Worm (Caenorhabditis elegans) whole organism, young adult: ENCODE data around the gene E04F6.15.

Experiments used
- D2030.7 ChIP-seq: fragments of 200-800 bp; sonication (Bioruptor generic); IDR thresholded peaks from 2 replicates; pipeline ENCODE4 v1.3.6; 2022; ENCODE audit warnings: missing genetic modification reagents, missing genetic modification characterization, missing compliant biosample characterization
- F39B2.1 ChIP-seq: fragments of 200-800 bp; sonication (Bioruptor generic); IDR thresholded peaks from 2 replicates; pipeline ENCODE4 v1.3.6; 2022; ENCODE audit warnings: missing genetic modification reagents, missing genetic modification characterization, missing compliant biosample characterization
- F49E8.2 ChIP-seq: sonication (generic microtip); optimal IDR thresholded peaks from 3 replicates; lab custom pipeline; 2017; ENCODE audit warnings: missing genetic modification characterization, mild to moderate bottlenecking, missing compliant biosample characterization, antibody characterized with exemption, moderate library complexity; ENCODE audit not compliant: insufficient read depth
- F55B11.4 ChIP-seq: sonication (generic microtip); optimal IDR thresholded peaks from 2 replicates; lab custom pipeline; 2016; ENCODE audit warnings: missing compliant biosample characterization, missing genetic modification characterization, borderline replicate concordance; ENCODE audit not compliant: insufficient read depth
- F57C9.4 ChIP-seq: sonication (generic microtip); optimal IDR thresholded peaks from 2 replicates; lab custom pipeline; 2017; ENCODE audit warnings: mild to moderate bottlenecking, missing genetic modification characterization, missing compliant biosample characterization
- K11D2.4 ChIP-seq: fragments of 200-800 bp; sonication (Bioruptor generic); IDR thresholded peaks from 2 replicates; pipeline ENCODE4 v1.3.6; 2022; ENCODE audit warnings: missing genetic modification reagents, missing genetic modification characterization, missing compliant biosample characterization
- Y56A3A.18 ChIP-seq: fragments of 200-800 bp; sonication (Bioruptor generic); IDR thresholded peaks from 2 replicates; pipeline ENCODE4 v1.3.6; 2022; ENCODE audit warnings: missing genetic modification reagents, missing genetic modification characterization, missing compliant biosample characterization
- Y67H2A.10 ChIP-seq: fragments of 200-800 bp; sonication (Bioruptor generic); conservative IDR thresholded peaks from 2 replicates; pipeline ENCODE4 v1.3.6; 2022; ENCODE audit warnings: missing genetic modification reagents, missing genetic modification characterization, missing compliant biosample characterization
- Y95B8A.8 ChIP-seq: fragments of 200-800 bp; sonication (Bioruptor generic); IDR thresholded peaks from 2 replicates; pipeline ENCODE4 v1.3.6; 2022; ENCODE audit warnings: missing genetic modification reagents, missing genetic modification characterization, missing compliant biosample characterization
- aptf-2 ChIP-seq: fragments of 200-800 bp; sonication (Bioruptor generic); conservative IDR thresholded peaks from 2 replicates; pipeline ENCODE4 v1.3.6; 2022; ENCODE audit warnings: missing genetic modification reagents, missing genetic modification characterization, missing compliant biosample characterization
- aptf-3 ChIP-seq: fragments of 200-800 bp; sonication (Bioruptor generic); IDR thresholded peaks from 2 replicates; pipeline ENCODE4 v1.3.6; 2022; ENCODE audit warnings: missing genetic modification characterization, missing compliant biosample characterization
- athp-1 ChIP-seq: sonication (generic microtip); optimal IDR thresholded peaks from 2 replicates; lab custom pipeline; 2017; ENCODE audit warnings: mild to moderate bottlenecking, missing genetic modification characterization, missing compliant biosample characterization
- attf-5 ChIP-seq: fragments of 200-800 bp; sonication (Bioruptor generic); optimal IDR thresholded peaks from 2 replicates; lab custom pipeline; 2018; ENCODE audit warnings: mild to moderate bottlenecking, missing genetic modification characterization, missing compliant biosample characterization
- ccch-3 ChIP-seq: fragments of 200-800 bp; sonication (Bioruptor generic); optimal IDR thresholded peaks from 2 replicates; lab custom pipeline; 2018; ENCODE audit warnings: mild to moderate bottlenecking, missing genetic modification characterization, missing compliant biosample characterization
- cebp-2 ChIP-seq: fragments of 200-800 bp; sonication (Bioruptor generic); IDR thresholded peaks from 2 replicates; pipeline ENCODE4 v1.3.6; 2022; ENCODE audit warnings: missing genetic modification characterization, missing compliant biosample characterization
- ceh-27 ChIP-seq: fragments of 200-800 bp; sonication (Bioruptor generic); optimal IDR thresholded peaks from 2 replicates; lab custom pipeline; 2018; ENCODE audit warnings: mild to moderate bottlenecking, missing genetic modification characterization, moderate library complexity, missing compliant biosample characterization
- chd-7 ChIP-seq: sonication (generic microtip); optimal IDR thresholded peaks from 2 replicates; lab custom pipeline; 2016; ENCODE audit warnings: mild to moderate bottlenecking, missing genetic modification characterization, moderate library complexity, missing compliant biosample characterization
- dox-1 ChIP-seq: fragments of 200-800 bp; sonication (Bioruptor generic); IDR thresholded peaks from 2 replicates; pipeline ENCODE4 v1.3.6; 2022; ENCODE audit warnings: missing genetic modification reagents, missing genetic modification characterization, missing compliant biosample characterization
- dpff-1 ChIP-seq: sonication (generic microtip); optimal IDR thresholded peaks from 2 replicates; lab custom pipeline; 2017; ENCODE audit warnings: mild to moderate bottlenecking, missing genetic modification characterization, missing compliant biosample characterization
- dpl-1 ChIP-seq: fragments of 150-350 bp; optimal IDR thresholded peaks from 2 replicates; lab custom pipeline; 2014; ENCODE audit warnings: missing biosample characterization, missing genetic modification reagents, missing genetic modification characterization
- efl-1 ChIP-seq: fragments of 150-350 bp; optimal IDR thresholded peaks from 2 replicates; lab custom pipeline; 2014; ENCODE audit warnings: missing biosample characterization, missing genetic modification reagents, missing genetic modification characterization
- gei-17 ChIP-seq: fragments of 200-800 bp; sonication (Bioruptor generic); optimal IDR thresholded peaks from 2 replicates; lab custom pipeline; 2018; ENCODE audit warnings: mild to moderate bottlenecking, missing genetic modification characterization, missing compliant biosample characterization
- hlh-12 ChIP-seq: sonication (generic microtip); optimal IDR thresholded peaks from 2 replicates; lab custom pipeline; 2016; ENCODE audit warnings: missing genetic modification characterization, missing compliant biosample characterization
- hlh-26 ChIP-seq: fragments of 200-800 bp; sonication (Bioruptor generic); conservative IDR thresholded peaks from 2 replicates; pipeline ENCODE4 v1.3.6; 2022; ENCODE audit warnings: missing genetic modification reagents, missing genetic modification characterization, missing compliant biosample characterization
- hmg-20 ChIP-seq: fragments of 200-800 bp; sonication (Bioruptor generic); IDR thresholded peaks from 2 replicates; pipeline ENCODE4 v1.3.6; 2022; ENCODE audit warnings: missing genetic modification reagents, missing genetic modification characterization, missing compliant biosample characterization
- hrde-1 ChIP-seq: sonication (generic microtip); optimal IDR thresholded peaks from 2 replicates; lab custom pipeline; 2016; ENCODE audit warnings: missing genetic modification characterization, mild to moderate bottlenecking, missing compliant biosample characterization, moderate library complexity, missing genotype, missing genetic modification reagents, borderline replicate concordance
- hsf-1 ChIP-seq: fragments of 200-800 bp; sonication (Bioruptor generic); IDR thresholded peaks from 2 replicates; pipeline ENCODE4 v1.3.6; 2022; ENCODE audit warnings: missing genetic modification reagents, missing genetic modification characterization, missing compliant biosample characterization
- lin-26 ChIP-seq: fragments of 200-800 bp; sonication (Bioruptor generic); IDR thresholded peaks from 2 replicates; pipeline ENCODE4 v1.3.6; 2022; ENCODE audit warnings: missing genetic modification reagents, missing genetic modification characterization, missing compliant biosample characterization
- lin-40 ChIP-seq: sonication (generic microtip); optimal IDR thresholded peaks from 2 replicates; lab custom pipeline; 2016; ENCODE audit warnings: missing genetic modification characterization, mild to moderate bottlenecking, missing compliant biosample characterization, missing genotype, missing genetic modification reagents
- lin-54 ChIP-seq: fragments of 200-800 bp; sonication (Bioruptor generic); optimal IDR thresholded peaks from 2 replicates; lab custom pipeline; 2018; ENCODE audit warnings: mild to moderate bottlenecking, missing genetic modification characterization, missing compliant biosample characterization
- lsy-27 ChIP-seq: sonication (generic microtip); optimal IDR thresholded peaks from 2 replicates; lab custom pipeline; 2017; ENCODE audit warnings: missing genetic modification characterization, mild to moderate bottlenecking, missing compliant biosample characterization, antibody characterized with exemption, missing genotype, borderline replicate concordance; ENCODE audit not compliant: insufficient read depth
- madf-10 ChIP-seq: sonication (generic microtip); optimal IDR thresholded peaks from 2 replicates; lab custom pipeline; 2016; ENCODE audit warnings: mild to moderate bottlenecking, missing genetic modification characterization, missing compliant biosample characterization
- madf-3 ChIP-seq: fragments of 200-800 bp; sonication (Bioruptor generic); IDR thresholded peaks from 2 replicates; pipeline ENCODE4 v1.3.6; 2022; ENCODE audit warnings: missing genetic modification reagents, missing genetic modification characterization, missing compliant biosample characterization
- madf-8 ChIP-seq: fragments of 200-800 bp; sonication (Bioruptor generic); conservative IDR thresholded peaks from 2 replicates; pipeline ENCODE4 v1.3.6; 2022; ENCODE audit warnings: missing genetic modification reagents, missing genetic modification characterization, missing compliant biosample characterization
- mes-4 ChIP-seq: sonication (generic microtip); optimal IDR thresholded peaks from 2 replicates; lab custom pipeline; 2016; ENCODE audit warnings: missing genotype, missing genetic modification characterization, missing compliant biosample characterization
- mxl-1 ChIP-seq: sonication (generic microtip); optimal IDR thresholded peaks from 2 replicates; lab custom pipeline; 2016; ENCODE audit warnings: missing genetic modification characterization, missing compliant biosample characterization
- nfya-2 ChIP-seq: fragments of 200-800 bp; sonication (Bioruptor generic); IDR thresholded peaks from 2 replicates; pipeline ENCODE4 v1.3.6; 2022; ENCODE audit warnings: missing genetic modification reagents, missing genetic modification characterization, missing compliant biosample characterization
- nhr-179 ChIP-seq: sonication (generic microtip); optimal IDR thresholded peaks from 2 replicates; lab custom pipeline; 2016; ENCODE audit warnings: mild to moderate bottlenecking, missing genetic modification characterization, missing compliant biosample characterization
- pbrm-1 ChIP-seq: fragments of 200-800 bp; sonication (Bioruptor generic); IDR thresholded peaks from 2 replicates; pipeline ENCODE4 v1.3.6; 2022; ENCODE audit warnings: missing genetic modification reagents, missing genetic modification characterization, missing compliant biosample characterization
- sdz-38 ChIP-seq: sonication (generic microtip); optimal IDR thresholded peaks from 2 replicates; lab custom pipeline; 2016; ENCODE audit warnings: missing genotype, missing genetic modification characterization, missing compliant biosample characterization
- sptf-2 ChIP-seq: fragments of 200-800 bp; sonication (Bioruptor generic); optimal IDR thresholded peaks from 2 replicates; lab custom pipeline; 2018; ENCODE audit warnings: mild to moderate bottlenecking, missing genetic modification characterization, missing compliant biosample characterization
- unc-130 ChIP-seq: sonication (generic microtip); optimal IDR thresholded peaks from 2 replicates; lab custom pipeline; 2016; ENCODE audit warnings: missing genetic modification reagents, missing genetic modification characterization, missing compliant biosample characterization
- unc-62 ChIP-seq: fragments of 150-350 bp; optimal IDR thresholded peaks from 2 replicates; lab custom pipeline; 2014; ENCODE audit warnings: missing biosample characterization, missing genetic modification reagents, missing genetic modification characterization
- xnd-1 ChIP-seq: sonication (generic microtip); optimal IDR thresholded peaks from 2 replicates; lab custom pipeline; 2016; ENCODE audit warnings: missing genotype, missing genetic modification reagents, missing genetic modification characterization, missing compliant biosample characterization
- zim-3 ChIP-seq: sonication (generic microtip); optimal IDR thresholded peaks from 2 replicates; lab custom pipeline; 2017; ENCODE audit warnings: mild to moderate bottlenecking, missing genetic modification characterization, moderate library complexity, missing compliant biosample characterization
- ztf-26 ChIP-seq: sonication (generic microtip); optimal IDR thresholded peaks from 2 replicates; lab custom pipeline; 2017; ENCODE audit warnings: missing genetic modification characterization, missing compliant biosample characterization
- ztf-28 ChIP-seq: fragments of 200-800 bp; sonication (Bioruptor generic); IDR thresholded peaks from 2 replicates; pipeline ENCODE4 v1.3.6; 2022; ENCODE audit warnings: missing genetic modification reagents, missing genetic modification characterization, missing compliant biosample characterization

Gene E04F6.15

DNA sequence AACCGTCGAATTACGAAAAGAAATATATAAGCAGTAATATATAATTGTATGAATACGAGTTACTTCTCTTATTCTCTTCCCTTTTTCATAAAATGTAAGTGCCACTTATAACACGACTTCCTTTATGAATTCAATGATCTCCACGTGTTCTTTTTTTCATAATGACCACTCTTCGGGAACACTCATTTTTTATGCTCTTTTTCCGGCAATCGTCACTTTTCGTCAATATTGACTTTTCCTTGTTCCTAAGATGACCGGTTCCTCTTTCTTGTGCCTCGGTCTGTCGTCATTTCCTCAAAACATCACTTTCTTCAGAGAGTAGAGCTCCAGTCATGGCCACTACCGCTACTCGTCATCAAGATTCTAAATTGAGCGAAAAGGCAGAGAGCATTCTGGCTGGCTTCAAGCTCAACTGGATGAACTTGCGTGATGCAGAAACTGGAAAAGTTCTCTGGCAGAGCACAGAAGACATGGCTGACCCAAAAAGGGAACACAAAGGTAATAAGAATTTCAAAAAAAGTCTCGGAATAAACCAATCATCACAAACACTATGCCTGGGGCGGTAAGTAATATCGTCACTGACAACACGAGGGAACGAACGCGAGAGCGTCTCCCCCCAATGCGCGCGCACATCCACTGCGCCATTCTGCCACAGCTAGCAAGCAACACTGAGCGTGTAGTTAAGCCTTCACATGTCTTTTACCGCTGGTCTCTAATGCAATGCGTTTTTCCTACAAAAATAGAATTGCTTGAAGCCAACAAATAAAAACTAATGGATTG lies 26.4 kb downstream of the E04F6.15 start, which contains the start of gene pdl-1:
pdl-1 (plus strand) TSS at position 309 of the 780 bp plus-strand sequence.
- TF ChIP-seq dox-1 (GFP tag; lab: Robert Waterston, UW) (peak; percentile 92), nhr-179 (peak; percentile 77), athp-1 (tag; lab: Kevin White, UChicago) (peak; percentile 84), hlh-12 (tag; lab: Kevin White, UChicago) (peak; percentile 84), unc-130 (GFP tag; lab: Kevin White, UChicago) (peak; percentile 64), dpff-1 (tag; lab: Kevin White, UChicago) (peak; percentile 13), madf-3 (peak; percentile 53; the same call in 1 of the 2 replicates), F55B11.4 (no peak), F57C9.4 (peak; percentile 65), gei-17 (GFP tag; lab: Kevin White, UChicago) (peak; percentile 39), Y67H2A.10 (GFP tag; lab: Robert Waterston, UW) (no peak), K11D2.4 (GFP tag; lab: Robert Waterston, UW) (peak; percentile 71; the same call in 1 of the 2 replicates), Y95B8A.8 (peak; percentile 62; the same call in 1 of the 2 replicates), F49E8.2 (no peak), hrde-1 (tag; lab: Kevin White, UChicago) (peak; percentile 83), ceh-27 (GFP tag; lab: Kevin White, UChicago) (peak; percentile 83), cebp-2 (GFP tag; lab: Robert Waterston, UW) (peak; percentile 95), sptf-2 (GFP tag; lab: Kevin White, UChicago) (peak; percentile 31), F39B2.1 (no peak), aptf-3 (GFP tag; lab: Robert Waterston, UW) (0 out of 2 replicates have a peak, but pooled peaks have one; percentile 71), attf-5 (GFP tag; lab: Kevin White, UChicago) (peak; percentile 82), ccch-3 (GFP tag; lab: Kevin White, UChicago) (no peak), zim-3 (tag; lab: Kevin White, UChicago) (peak; percentile 86), lin-26 (GFP tag; lab: Robert Waterston, UW) (peak; percentile 96), xnd-1 (tag; lab: Kevin White, UChicago) (no peak), pbrm-1 (GFP tag; lab: Robert Waterston, UW) (peak; percentile 88), hlh-26 (GFP tag; lab: Robert Waterston, UW) (0 out of 2 replicates have a peak, but pooled peaks have one; percentile 61), D2030.7 (GFP tag; lab: Robert Waterston, UW) (peak; percentile 78), madf-8 (GFP tag; lab: Robert Waterston, UW) (peak; percentile 48), lsy-27 (tag; lab: Kevin White, UChicago) (peak; percentile 52), dpl-1 (no peak), lin-40 (tag; lab: Kevin White, UChicago) (peak; percentile 72), sdz-38 (no peak), lin-54 (peak; percentile 78), chd-7 (tag; lab: Kevin White, UChicago) (peak; percentile 86), Y56A3A.18 (peak; percentile 91), ztf-28 (peak; percentile 64; the same call in 1 of the 2 replicates), madf-10 (tag; lab: Kevin White, UChicago) (peak; percentile 86), efl-1 (GFP tag; lab: Kevin White, UChicago) (no peak), mes-4 (tag; lab: Kevin White, UChicago) (peak; percentile 91), hsf-1 (GFP tag; lab: Robert Waterston, UW) (peak; percentile 50; the same call in 1 of the 2 replicates), nfya-2 (GFP tag; lab: Robert Waterston, UW) (no peak), ztf-26 (tag; lab: Kevin White, UChicago) (peak; percentile 73), aptf-2 (GFP tag; lab: Robert Waterston, UW) (peak; percentile 65), mxl-1 (tag; lab: Kevin White, UChicago) (peak; percentile 75), hmg-20 (GFP tag; lab: Robert Waterston, UW) (peak; percentile 77), unc-62 (GFP tag; lab: Kevin White, UChicago) (no peak)
